Worm (Caenorhabditis elegans) whole organism, L2 larva: ENCODE data around the gene F42H10.3.

ENCODE experiments used
- lin-11 ChIP-seq: fragments of 150-350 bp; sonication (generic microtip); optimal IDR thresholded peaks from 2 replicates; lab custom pipeline; 2014; ENCODE audit warnings: missing biosample characterization, missing genetic modification characterization, inconsistent platforms, mixed read lengths
- nhr-237 ChIP-seq: fragments of 150-350 bp; optimal IDR thresholded peaks from 2 replicates; lab custom pipeline; 2014; ENCODE audit warnings: missing biosample characterization, missing genetic modification characterization
- ztf-11 ChIP-seq: sonication (generic microtip); optimal IDR thresholded peaks from 2 replicates; lab custom pipeline; 2017; ENCODE audit warnings: missing biosample characterization, missing genetic modification characterization

ce11 chrIII:8437763-8438414 is 46.1 kb upstream of the F42H10.3 start:
- TF ChIP-seq nhr-237 (tag; lab: Kevin White, UChicago) (no peak), lin-11 (tag; lab: Kevin White, UChicago) (no peak), ztf-11 (no peak)
